Fruit fly (Drosophila melanogaster) whole organism, embryonic: ENCODE results near the gene CG13408.

Source experiments
- CG10209 ChIP-seq: fragments of 200-800 bp; sonication (Bioruptor generic); optimal IDR thresholded peaks from 3 replicates; lab custom pipeline; 2017; ENCODE audit warnings: missing biosample characterization, mild to moderate bottlenecking, missing genetic modification characterization, missing genetic modification reagents
- CG10431 ChIP-seq: fragments of 200-800 bp; sonication (Bioruptor generic); optimal IDR thresholded peaks from 3 replicates; lab custom pipeline; 2018; ENCODE audit warnings: missing biosample characterization, mild to moderate bottlenecking, missing genetic modification characterization
- CG11504 ChIP-seq: fragments of 200-800 bp; sonication (Bioruptor generic); optimal IDR thresholded peaks from 3 replicates; lab custom pipeline; 2019; ENCODE audit warnings: missing biosample characterization, mild to moderate bottlenecking, missing genetic modification characterization, moderate library complexity
- CG12391 ChIP-seq: fragments of 200-800 bp; sonication (Bioruptor generic); optimal IDR thresholded peaks from 3 replicates; lab custom pipeline; 2018; ENCODE audit warnings: missing biosample characterization, mild to moderate bottlenecking, missing genetic modification characterization, moderate library complexity
- CG12659 ChIP-seq: fragments of 200-800 bp; sonication (Bioruptor generic); optimal IDR thresholded peaks from 3 replicates; lab custom pipeline; 2017; ENCODE audit warnings: mild to moderate bottlenecking, missing biosample characterization, missing genetic modification reagents, missing genetic modification characterization
- CG15696 ChIP-seq: fragments of 200-800 bp; sonication (Bioruptor generic); optimal IDR thresholded peaks from 2 replicates; lab custom pipeline; 2019; ENCODE audit warnings: missing biosample characterization, mild to moderate bottlenecking, missing genetic modification characterization, moderate library complexity
- CG17186 ChIP-seq: fragments of 200-800 bp; sonication (Bioruptor generic); optimal IDR thresholded peaks from 3 replicates; lab custom pipeline; 2017; ENCODE audit warnings: missing biosample characterization, missing genetic modification reagents, missing genetic modification characterization
- CG17612 ChIP-seq: fragments of 200-800 bp; sonication (Bioruptor generic); IDR thresholded peaks from 2 replicates; pipeline ENCODE4 v1.3.6; 2022; ENCODE audit warnings: missing biosample characterization, missing genetic modification characterization
- CG1792 ChIP-seq: fragments of 200-800 bp; sonication (Bioruptor generic); optimal IDR thresholded peaks from 2 replicates; lab custom pipeline; 2016; ENCODE audit warnings: missing biosample characterization, missing genetic modification characterization
- CG30403 ChIP-seq: fragments of 200-800 bp; sonication (Bioruptor generic); optimal IDR thresholded peaks from 3 replicates; lab custom pipeline; 2016; ENCODE audit warnings: missing biosample characterization, missing genetic modification characterization
- CG3163 ChIP-seq: fragments of 200-800 bp; sonication (Bioruptor generic); optimal IDR thresholded peaks from 3 replicates; lab custom pipeline; 2016; ENCODE audit warnings: missing biosample characterization, missing genetic modification characterization
- CG32532 ChIP-seq: fragments of 200-800 bp; sonication (Bioruptor generic); IDR thresholded peaks from 2 replicates; pipeline ENCODE4 v1.3.6; 2022; ENCODE audit warnings: missing biosample characterization, missing genetic modification characterization
- CG34422 ChIP-seq: fragments of 200-800 bp; sonication (Bioruptor generic); IDR thresholded peaks from 3 replicates; pipeline ENCODE4 v1.3.6; 2022; ENCODE audit warnings: missing biosample characterization, missing genetic modification characterization
- CG7786 ChIP-seq: fragments of 200-800 bp; sonication (Bioruptor generic); optimal IDR thresholded peaks from 2 replicates; lab custom pipeline; 2016; ENCODE audit warnings: missing biosample characterization, missing genetic modification characterization
- CG7963 ChIP-seq: fragments of 200-800 bp; sonication (Bioruptor generic); IDR thresholded peaks from 3 replicates; pipeline ENCODE4 v1.3.6; 2022; ENCODE audit warnings: missing biosample characterization, missing genetic modification characterization; ENCODE audit not compliant: partially characterized antibody
- CG7987 ChIP-seq: fragments of 200-800 bp; sonication (Bioruptor generic); optimal IDR thresholded peaks from 2 replicates; lab custom pipeline; 2018; ENCODE audit warnings: missing biosample characterization, mild to moderate bottlenecking, missing genetic modification characterization, moderate library complexity
- D19A ChIP-seq: fragments of 200-800 bp; optimal IDR thresholded peaks from 3 replicates; lab custom pipeline; 2019; ENCODE audit warnings: missing biosample characterization, mild to moderate bottlenecking, missing genetic modification characterization, moderate library complexity
- Dbx ChIP-seq: fragments of 200-800 bp; sonication (Bioruptor generic); IDR thresholded peaks from 3 replicates; pipeline ENCODE4 v1.3.6; 2022; ENCODE audit warnings: missing biosample characterization, missing genetic modification characterization
- Hsf ChIP-seq: fragments of 200-800 bp; sonication (Bioruptor generic); optimal IDR thresholded peaks from 3 replicates; lab custom pipeline; 2016; ENCODE audit warnings: missing biosample characterization, missing genetic modification characterization
- Mad ChIP-seq: fragments of 200-800 bp; sonication (Bioruptor generic); optimal IDR thresholded peaks from 2 replicates; lab custom pipeline; 2016; ENCODE audit warnings: missing biosample characterization, missing genetic modification characterization
- Oli ChIP-seq: fragments of 200-800 bp; sonication (Bioruptor generic); optimal IDR thresholded peaks from 2 replicates; lab custom pipeline; 2018; ENCODE audit warnings: missing biosample characterization, mild to moderate bottlenecking, missing genetic modification characterization, moderate library complexity
- Sin3A ChIP-seq: fragments of >200 bp; optimal IDR thresholded peaks from 2 replicates; lab custom pipeline; 2018
- Sox100B ChIP-seq: fragments of 200-800 bp; sonication (Bioruptor generic); optimal IDR thresholded peaks from 3 replicates; lab custom pipeline; 2018; ENCODE audit warnings: missing biosample characterization, mild to moderate bottlenecking, missing genetic modification characterization
- Stat92E ChIP-seq, 3 experiments: fragments of >200 bp in 2 of 3; fragments of 200-800 bp in 1 of 3; sonication (Bioruptor generic) in 1 of 3; optimal IDR thresholded peaks; 2 replicates each; lab custom pipeline; 2017 to 2019; ENCODE audit warnings: missing biosample characterization in 3 of 3, missing genetic modification characterization in 3 of 3, mild to moderate bottlenecking in 1 of 3, moderate library complexity in 1 of 3
- Trl ChIP-seq, 3 experiments: fragments of >200 bp in 2 of 3; fragments of 200-800 bp in 1 of 3; sonication (Bioruptor generic) in 1 of 3; optimal IDR thresholded peaks; 2 replicates in 1 of 3; 3 replicates in 2 of 3; lab custom pipeline; 2016 to 2017; ENCODE audit warnings: missing biosample characterization in 1 of 3, missing genetic modification characterization in 1 of 3
- ash1 ChIP-seq: fragments of 200-800 bp; sonication (Bioruptor generic); optimal IDR thresholded peaks from 2 replicates; lab custom pipeline; 2018; ENCODE audit warnings: missing biosample characterization, mild to moderate bottlenecking, missing genetic modification characterization
- bowl ChIP-seq: fragments of 200-800 bp; sonication (Bioruptor generic); IDR thresholded peaks from 2 replicates; pipeline ENCODE4 v1.3.6; 2022; ENCODE audit warnings: missing biosample characterization, missing genetic modification characterization
- chif ChIP-seq, 2 experiments: fragments of 200-800 bp; sonication (Bioruptor generic); optimal IDR thresholded peaks; 3 replicates each; lab custom pipeline; 2016; ENCODE audit warnings: missing biosample characterization in 2 of 2, missing genetic modification characterization in 2 of 2
- chm ChIP-seq: fragments of 200-800 bp; sonication (Bioruptor generic); IDR thresholded peaks from 2 replicates; pipeline ENCODE4 v1.3.6; 2022; ENCODE audit warnings: missing biosample characterization, missing genetic modification characterization
- crc ChIP-seq: fragments of 200-800 bp; sonication (Bioruptor generic); optimal IDR thresholded peaks from 2 replicates; lab custom pipeline; 2016; ENCODE audit warnings: missing biosample characterization, missing genetic modification characterization
- croc ChIP-seq: fragments of 200-800 bp; sonication (Bioruptor generic); conservative IDR thresholded peaks from 3 replicates; pipeline ENCODE4 v1.3.6; 2022; ENCODE audit warnings: missing biosample characterization, missing genetic modification characterization
- dimm ChIP-seq: fragments of 200-800 bp; sonication (Bioruptor generic); IDR thresholded peaks from 2 replicates; pipeline ENCODE4 v1.3.6; 2022; ENCODE audit warnings: missing biosample characterization, missing genetic modification characterization
- gfzf ChIP-seq: fragments of 200-800 bp; sonication (Bioruptor generic); optimal IDR thresholded peaks from 2 replicates; lab custom pipeline; 2016; ENCODE audit warnings: missing biosample characterization, mild to moderate bottlenecking, missing genetic modification characterization, moderate library complexity
- lola ChIP-seq, 3 experiments: fragments of >200 bp in 2 of 3; fragments of 200-800 bp in 1 of 3; sonication (Bioruptor generic) in 1 of 3; optimal IDR thresholded peaks; 2 replicates each; lab custom pipeline; 2017 to 2019; ENCODE audit warnings: missing biosample characterization in 3 of 3, missing genetic modification characterization in 3 of 3, mild to moderate bottlenecking in 1 of 3, moderate library complexity in 1 of 3
- luna ChIP-seq: fragments of 200-800 bp; sonication (Bioruptor generic); optimal IDR thresholded peaks from 2 replicates; lab custom pipeline; 2016; ENCODE audit warnings: missing biosample characterization, missing genetic modification characterization
- nau ChIP-seq: fragments of 200-800 bp; sonication (Bioruptor generic); optimal IDR thresholded peaks from 3 replicates; lab custom pipeline; 2017; ENCODE audit warnings: missing biosample characterization, mild to moderate bottlenecking, missing genetic modification characterization, missing genetic modification reagents
- sc ChIP-seq, 3 experiments: fragments of >200 bp in 2 of 3; fragments of 200-800 bp in 1 of 3; sonication (Bioruptor generic) in 1 of 3; optimal IDR thresholded peaks; 2 replicates in 2 of 3; 3 replicates in 1 of 3; lab custom pipeline; 2017; ENCODE audit warnings: mild to moderate bottlenecking in 1 of 3, missing biosample characterization in 1 of 3, missing genetic modification characterization in 1 of 3, missing genetic modification reagents in 1 of 3
- scrt ChIP-seq: fragments of 200-800 bp; sonication (Bioruptor generic); optimal IDR thresholded peaks from 2 replicates; lab custom pipeline; 2018; ENCODE audit warnings: missing biosample characterization, mild to moderate bottlenecking, missing genetic modification characterization, moderate library complexity
- sd ChIP-seq: fragments of 200-800 bp; sonication (Bioruptor generic); optimal IDR thresholded peaks from 3 replicates; lab custom pipeline; 2018; ENCODE audit warnings: missing biosample characterization, mild to moderate bottlenecking, missing genetic modification characterization, moderate library complexity
- sr ChIP-seq: fragments of 200-800 bp; sonication (Bioruptor generic); IDR thresholded peaks from 3 replicates; pipeline ENCODE4 v1.3.6; 2022; ENCODE audit warnings: missing biosample characterization, missing genetic modification characterization
- ssp ChIP-seq: fragments of 200-800 bp; sonication (Bioruptor generic); IDR thresholded peaks from 2 replicates; pipeline ENCODE4 v1.3.6; 2022; ENCODE audit warnings: missing biosample characterization, missing genetic modification characterization
- tio ChIP-seq: fragments of 200-800 bp; sonication (Bioruptor generic); optimal IDR thresholded peaks from 2 replicates; lab custom pipeline; 2017; ENCODE audit warnings: missing biosample characterization, missing genetic modification characterization, inconsistent platforms
- twi ChIP-seq: fragments of 200-800 bp; optimal IDR thresholded peaks from 2 replicates; lab custom pipeline; 2019; ENCODE audit warnings: missing biosample characterization, mild to moderate bottlenecking, missing genetic modification characterization, moderate library complexity
- unc-4 ChIP-seq: fragments of 200-800 bp; sonication (Bioruptor generic); IDR thresholded peaks from 2 replicates; pipeline ENCODE4 v1.3.6; 2022; ENCODE audit warnings: missing biosample characterization, missing genetic modification characterization; ENCODE audit not compliant: partially characterized antibody
- unpg ChIP-seq: fragments of 200-800 bp; sonication (Bioruptor generic); optimal IDR thresholded peaks from 3 replicates; lab custom pipeline; 2018; ENCODE audit warnings: missing biosample characterization, mild to moderate bottlenecking, missing genetic modification characterization, moderate library complexity
- usp ChIP-seq: fragments of >200 bp; optimal IDR thresholded peaks from 2 replicates; lab custom pipeline; 2017; ENCODE audit warnings: missing biosample characterization, missing genetic modification characterization
- vfl ChIP-seq: fragments of 200-800 bp; sonication (Bioruptor generic); optimal IDR thresholded peaks from 2 replicates; lab custom pipeline; 2016; ENCODE audit warnings: missing biosample characterization, missing genetic modification characterization
- zfh1 ChIP-seq: fragments of 200-800 bp; sonication (Bioruptor generic); IDR thresholded peaks from 3 replicates; pipeline ENCODE4 v1.3.6; 2022; ENCODE audit warnings: missing biosample characterization, missing genetic modification characterization

The CG13408 gene

DNA sequence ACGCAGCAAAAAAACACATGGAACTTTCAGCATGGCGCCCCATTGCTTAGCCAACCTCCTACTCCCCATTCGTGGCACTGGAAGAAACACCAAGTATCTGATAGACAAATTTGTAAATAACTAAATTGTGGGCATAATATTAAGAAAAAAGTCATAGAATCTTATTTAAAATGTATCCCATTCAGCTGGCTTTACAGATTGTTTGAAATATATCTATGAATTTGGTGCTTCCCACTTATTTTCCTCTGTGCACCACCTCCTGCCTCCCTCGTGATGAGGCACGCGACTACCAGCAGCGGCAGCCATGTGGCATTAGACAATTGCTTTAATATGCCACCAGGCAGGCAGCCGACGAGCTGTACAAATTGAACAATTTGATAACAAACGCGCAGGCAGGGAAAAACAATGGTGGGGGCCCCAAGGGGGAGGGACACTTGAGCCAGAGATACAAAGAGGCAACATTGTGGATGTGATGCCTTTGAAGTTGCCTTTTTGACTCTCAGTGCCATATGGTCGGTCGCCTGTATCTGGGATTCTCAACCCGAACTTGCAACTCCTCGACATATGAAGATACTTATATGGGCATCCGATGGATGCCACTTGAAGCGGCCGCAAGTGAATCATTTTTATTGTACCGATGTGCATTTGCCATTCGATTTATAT, 30.9 kb upstream of the CG13408 start (continued):
- peak; percentile 77 for TF ChIP-seq CG34422 (GFP tag; lab: Robert Waterston, UW)
- peak; percentile 88 for TF ChIP-seq chm (GFP tag; lab: Robert Waterston, UW)
- TF ChIP-seq CG7786 (GFP tag; lab: Kevin White, UChicago) = peak; percentile 73
- TF ChIP-seq Dbx (GFP tag; lab: Robert Waterston, UW) = peak; percentile 81
- TF ChIP-seq CG10431 (GFP tag; lab: Kevin White, UChicago) = peak; percentile 13
- peak; percentile 82 for TF ChIP-seq CG1792
- no peak for TF ChIP-seq CG17612
- TF ChIP-seq Hsf = peak; percentile 71
- TF ChIP-seq CG15696 (tag; lab: Kevin White, UChicago) = peak; percentile 44
- TF ChIP-seq scrt (GFP tag; lab: Kevin White, UChicago) = peak; percentile 70
- no peak for TF ChIP-seq Trl (optimal IDR thresholded peaks at IDR 0.05; lab: Kevin White, UChicago)
- peak; percentile 67 for TF ChIP-seq Trl (GFP tag; optimal IDR thresholded peaks at IDR 0.05; lab: Kevin White, UChicago)
- TF ChIP-seq lola (GFP tag; optimal IDR thresholded peaks at IDR 0.05; lab: Kevin White, UChicago) = peak in 1 of 3 experiments; percentile 58
- peak; percentile 62 for TF ChIP-seq crc
- peak; percentile 70 for TF ChIP-seq sd (tag; lab: Kevin White, UChicago)
- no peak for TF ChIP-seq luna
- TF ChIP-seq CG7963 (GFP tag; lab: Robert Waterston, UW) = no peak
- TF ChIP-seq nau (GFP tag; lab: Kevin White, UChicago) = peak; percentile 66
- TF ChIP-seq CG32532 (GFP tag; lab: Robert Waterston, UW) = peak; percentile 87
- TF ChIP-seq vfl (GFP tag; lab: Kevin White, UChicago) = peak; percentile 33
- TF ChIP-seq Mad (GFP tag; lab: Kevin White, UChicago) = peak; percentile 52
- TF ChIP-seq usp (GFP tag; lab: Kevin White, UChicago) = no peak
- TF ChIP-seq gfzf (GFP tag; lab: Kevin White, UChicago) = no peak
- TF ChIP-seq CG12659 (GFP tag; lab: Kevin White, UChicago) = peak; percentile 81
- TF ChIP-seq sr (GFP tag; lab: Robert Waterston, UW) = no peak; the same call in 2 of the 3 replicates
- no peak for TF ChIP-seq Sin3A (lab: Kevin White, UChicago)
- peak; percentile 84 for TF ChIP-seq CG30403
- peak; percentile 87 for TF ChIP-seq unpg (GFP tag; lab: Kevin White, UChicago)
- peak; percentile 52 for TF ChIP-seq CG7987 (GFP tag; lab: Kevin White, UChicago)
- TF ChIP-seq dimm = no peak; the same call in 1 of the 2 replicates
- no peak for TF ChIP-seq sc (optimal IDR thresholded peaks at IDR 0.05; lab: Kevin White, UChicago)
- peak; percentile 66 for TF ChIP-seq sc (GFP tag; optimal IDR thresholded peaks at IDR 0.05; lab: Kevin White, UChicago)
- peak; percentile 61 for TF ChIP-seq Sox100B (GFP tag; lab: Kevin White, UChicago)
- TF ChIP-seq twi (tag; lab: Kevin White, UChicago) = peak; percentile 95
- TF ChIP-seq CG17186 (GFP tag; lab: Kevin White, UChicago) = peak; percentile 1
- peak; percentile 68 for TF ChIP-seq croc
- peak; percentile 78 to 80 for TF ChIP-seq chif (GFP tag; optimal IDR thresholded peaks at IDR 0.05; lab: Kevin White, UChicago)
- TF ChIP-seq Oli (tag; lab: Kevin White, UChicago) = peak; percentile 81
- peak; percentile 75 for TF ChIP-seq CG10209 (GFP tag; lab: Kevin White, UChicago)
- TF ChIP-seq bowl = peak; percentile 57; the same call in 1 of the 2 replicates
- peak; percentile 74 for TF ChIP-seq tio (GFP tag; lab: Kevin White, UChicago)
- TF ChIP-seq CG11504 (tag; lab: Kevin White, UChicago) = peak; percentile 86
- peak; percentile 81 for TF ChIP-seq zfh1
- peak; percentile 32 for TF ChIP-seq CG3163 (GFP tag; lab: Kevin White, UChicago)
- no peak for TF ChIP-seq Stat92E (GFP tag; optimal IDR thresholded peaks at IDR 0.05; lab: Kevin White, UChicago)
- no peak for TF ChIP-seq unc-4 (GFP tag; lab: Robert Waterston, UW)
- TF ChIP-seq ash1 = no peak
- peak; percentile 84 for TF ChIP-seq CG12391 (tag; lab: Kevin White, UChicago)
- TF ChIP-seq D19A (tag; lab: Kevin White, UChicago) = peak; percentile 73
- no peak; the same call in 1 of the 2 replicates for TF ChIP-seq ssp
